Worm (Caenorhabditis elegans) whole organism, L4 larva: ENCODE data around the gene R31.2.

Experiments
- F10B5.3 ChIP-seq: sonication (generic microtip); optimal IDR thresholded peaks from 2 replicates; lab custom pipeline; 2016; ENCODE audit warnings: mild to moderate bottlenecking, missing genetic modification characterization, missing compliant biosample characterization
- T26A8.4 ChIP-seq: fragments of 200-800 bp; sonication (Bioruptor generic); IDR thresholded peaks from 2 replicates; pipeline ENCODE4 v1.3.6; 2022; ENCODE audit warnings: missing genetic modification characterization, missing compliant biosample characterization
- Y5F2A.4 ChIP-seq: fragments of 200-800 bp; sonication (Bioruptor generic); optimal IDR thresholded peaks from 2 replicates; lab custom pipeline; 2018; ENCODE audit warnings: mild to moderate bottlenecking, missing genetic modification characterization, missing compliant biosample characterization
- ZK546.5 ChIP-seq, 2 experiments: sonication (generic microtip); optimal IDR thresholded peaks; 2 replicates each; lab custom pipeline; 2017; ENCODE audit warnings: missing biosample characterization in 2 of 2, missing genetic modification characterization in 2 of 2
- aha-1 ChIP-seq: fragments of 150-350 bp; peaks from one replicate; lab custom pipeline; 2014; ENCODE audit warnings: missing biosample characterization, missing genetic modification characterization
- ama-1 ChIP-seq: fragments of 150-350 bp; optimal IDR thresholded peaks from 2 replicates; lab custom pipeline; 2014; ENCODE audit warnings: inconsistent platforms, mixed read lengths
- arid-1 ChIP-seq: fragments of 200-800 bp; sonication (Bioruptor generic); conservative IDR thresholded peaks from 2 replicates; pipeline ENCODE4 v1.3.6; 2022; ENCODE audit warnings: missing genetic modification reagents, missing genetic modification characterization, missing compliant biosample characterization
- ceh-32 ChIP-seq: sonication (generic microtip); optimal IDR thresholded peaks from 2 replicates; lab custom pipeline; 2016; ENCODE audit warnings: mild to moderate bottlenecking, missing genetic modification characterization, missing compliant biosample characterization; ENCODE audit not compliant: poor library complexity
- daf-16 ChIP-seq, 3 experiments: sonication (generic microtip); optimal IDR thresholded peaks; 2 replicates each; lab custom pipeline; 2016 to 2017; ENCODE audit warnings: missing genetic modification characterization in 3 of 3, missing genetic modification reagents in 3 of 3, mild to moderate bottlenecking in 2 of 3, missing compliant biosample characterization in 2 of 3, missing biosample characterization in 1 of 3, moderate library complexity in 1 of 3
- daf-19 ChIP-seq: fragments of 200-800 bp; sonication (Bioruptor generic); conservative IDR thresholded peaks from 2 replicates; pipeline ENCODE4 v1.3.6; 2022; ENCODE audit warnings: missing genetic modification characterization, missing compliant biosample characterization
- dmd-9 ChIP-seq: fragments of 200-800 bp; sonication (Bioruptor generic); IDR thresholded peaks from 2 replicates; pipeline ENCODE4 v1.3.6; 2022; ENCODE audit warnings: missing genetic modification reagents, missing genetic modification characterization, missing compliant biosample characterization
- egl-27 ChIP-seq: sonication (generic microtip); optimal IDR thresholded peaks from 3 replicates; lab custom pipeline; 2017; ENCODE audit warnings: missing biosample characterization, missing genetic modification reagents, missing genetic modification characterization
- egl-43 ChIP-seq: fragments of 200-800 bp; sonication (Bioruptor generic); IDR thresholded peaks from 2 replicates; pipeline ENCODE4 v1.3.6; 2022; ENCODE audit warnings: missing genetic modification reagents, missing genetic modification characterization, missing compliant biosample characterization
- fkh-10 ChIP-seq: fragments of 150-350 bp; optimal IDR thresholded peaks from 2 replicates; lab custom pipeline; 2014; ENCODE audit warnings: missing biosample characterization, missing genetic modification reagents, missing genetic modification characterization
- fos-1 ChIP-seq: fragments of 150-350 bp; optimal IDR thresholded peaks from 2 replicates; lab custom pipeline; 2014; ENCODE audit warnings: missing biosample characterization, missing genetic modification characterization
- hif-1 ChIP-seq, 2 experiments: sonication (generic microtip); optimal IDR thresholded peaks; 2 replicates each; lab custom pipeline; 2016 to 2017; ENCODE audit warnings: missing compliant biosample characterization in 2 of 2, missing genetic modification characterization in 2 of 2, missing genetic modification reagents in 2 of 2, missing genotype in 2 of 2, mild to moderate bottlenecking in 1 of 2
- hmg-1.1 ChIP-seq: fragments of 200-800 bp; sonication (Bioruptor generic); IDR thresholded peaks from 2 replicates; pipeline ENCODE4 v1.3.6; 2022; ENCODE audit warnings: missing genetic modification reagents, missing genetic modification characterization, missing compliant biosample characterization
- lsy-2 ChIP-seq, 2 experiments: fragments of 150-350 bp in 1 of 2; sonication (generic microtip) in 1 of 2; optimal IDR thresholded peaks; 2 replicates each; lab custom pipeline; 2014 to 2017; ENCODE audit warnings: missing biosample characterization in 2 of 2, missing genetic modification characterization in 2 of 2
- madf-5 ChIP-seq, 2 experiments: fragments of 200-800 bp; sonication (Bioruptor generic); IDR thresholded peaks; 2 replicates each; pipeline ENCODE4 v1.3.6; 2022; ENCODE audit warnings: missing compliant biosample characterization in 2 of 2, missing genetic modification characterization in 2 of 2
- mdl-1 ChIP-seq, 2 experiments: fragments of 150-350 bp in 1 of 2; sonication (generic microtip) in 1 of 2; optimal IDR thresholded peaks; 2 replicates each; lab custom pipeline; 2014 to 2017; ENCODE audit warnings: missing biosample characterization in 2 of 2, missing genetic modification characterization in 2 of 2
- mep-1 ChIP-seq: fragments of 150-350 bp; sonication (generic microtip); optimal IDR thresholded peaks from 3 replicates; lab custom pipeline; 2014; ENCODE audit warnings: missing biosample characterization, missing genetic modification characterization
- mes-2 ChIP-seq: sonication (generic microtip); optimal IDR thresholded peaks from 2 replicates; lab custom pipeline; 2016; ENCODE audit warnings: missing genotype, mild to moderate bottlenecking, missing genetic modification characterization, missing compliant biosample characterization; ENCODE audit not compliant: poor library complexity, severe bottlenecking
- nhr-237 ChIP-seq: sonication (generic microtip); optimal IDR thresholded peaks from 2 replicates; lab custom pipeline; 2017; ENCODE audit warnings: missing biosample characterization, missing genetic modification characterization
- nhr-28 ChIP-seq: fragments of 150-350 bp; optimal IDR thresholded peaks from 2 replicates; lab custom pipeline; 2014; ENCODE audit warnings: missing biosample characterization, missing genetic modification characterization
- nhr-77 ChIP-seq: fragments of 150-350 bp; optimal IDR thresholded peaks from 2 replicates; lab custom pipeline; 2014; ENCODE audit warnings: missing biosample characterization, missing genetic modification characterization
- skn-1 ChIP-seq: fragments of 150-350 bp; optimal IDR thresholded peaks from 2 replicates; lab custom pipeline; 2014; ENCODE audit warnings: missing biosample characterization, missing genetic modification characterization
- snpc-1.2 ChIP-seq: fragments of 200-800 bp; sonication (Bioruptor generic); IDR thresholded peaks from 2 replicates; pipeline ENCODE4 v1.3.6; 2022; ENCODE audit warnings: missing genetic modification reagents, missing genetic modification characterization, missing compliant biosample characterization
- snpc-4 ChIP-seq: fragments of 150-350 bp; optimal IDR thresholded peaks from 2 replicates; lab custom pipeline; 2014; ENCODE audit warnings: missing biosample characterization, missing genetic modification characterization
- spr-1 ChIP-seq: sonication (generic microtip); optimal IDR thresholded peaks from 2 replicates; lab custom pipeline; 2016; ENCODE audit warnings: mild to moderate bottlenecking, missing genetic modification characterization, missing compliant biosample characterization
- unc-62 ChIP-seq, 3 experiments: fragments of 150-350 bp in 1 of 3; sonication (generic microtip); optimal IDR thresholded peaks in 2 of 3; peaks in 1 of 3; 1 replicate in 1 of 3; 2 replicates in 2 of 3; lab custom pipeline; 2014 to 2017; ENCODE audit warnings: missing biosample characterization in 3 of 3, missing genetic modification characterization in 3 of 3, missing genetic modification reagents in 3 of 3, missing genotype in 1 of 3
- vab-7 ChIP-seq: fragments of 200-800 bp; sonication (Bioruptor generic); IDR thresholded peaks from 2 replicates; pipeline ENCODE4 v1.3.6; 2022; ENCODE audit warnings: missing genetic modification reagents, missing genetic modification characterization, missing compliant biosample characterization
- zfp-3 ChIP-seq: fragments of 200-800 bp; sonication (Bioruptor generic); conservative IDR thresholded peaks from 2 replicates; pipeline ENCODE4 v1.3.6; 2022; ENCODE audit warnings: missing genetic modification reagents, missing genetic modification characterization, missing compliant biosample characterization

Gene R31.2

DNA sequence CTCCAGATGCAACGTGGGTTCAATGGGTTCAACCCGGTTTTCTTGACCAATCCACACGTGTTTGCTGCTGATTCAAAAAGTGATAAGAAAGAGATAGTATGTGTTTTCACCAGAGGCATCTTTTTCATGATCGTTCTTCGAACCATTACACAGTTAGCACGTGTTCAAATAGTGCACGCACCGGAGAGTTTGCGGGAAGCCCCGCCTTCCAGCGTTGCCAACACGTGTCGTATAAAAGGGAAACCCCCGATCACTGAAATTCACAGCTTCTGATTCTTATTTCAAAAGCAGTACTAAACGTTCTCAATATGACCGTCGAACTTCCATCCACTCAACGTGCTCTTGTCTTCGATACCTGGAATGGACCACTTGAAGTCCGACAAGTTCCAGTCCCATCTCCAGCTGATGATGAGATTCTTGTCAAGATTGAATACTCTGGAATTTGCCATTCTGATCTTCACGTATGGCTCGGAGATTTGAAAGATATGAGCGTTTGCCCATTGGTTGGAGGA, 29.3 kb upstream of the R31.2 start, which contains the start of gene adh-1 (continued):
- no peak for TF ChIP-seq spr-1 (tag; lab: Kevin White, UChicago)

- no peak for TF ChIP-seq dmd-9 (GFP tag; lab: Robert Waterston, UW)
- no peak for TF ChIP-seq egl-27 (tag; lab: Kevin White, UChicago)
- no peak for TF ChIP-seq egl-43 (GFP tag; lab: Robert Waterston, UW)
- TF ChIP-seq vab-7: no peak
- TF ChIP-seq skn-1: no peak
- TF ChIP-seq snpc-4: no peak
- no peak for TF ChIP-seq arid-1 (GFP tag; lab: Robert Waterston, UW)
- no peak for TF ChIP-seq ZK546.5 (tag; optimal IDR thresholded peaks at IDR 0.05; lab: Kevin White, UChicago)
- peak; percentile 36 for TF ChIP-seq mes-2 (tag; lab: Kevin White, UChicago)
- no peak for TF ChIP-seq spr-1 (tag; lab: Kevin White, UChicago)
- TF ChIP-seq Y5F2A.4 (GFP tag; lab: Kevin White, UChicago): no peak
- TF ChIP-seq hif-1 (tag; optimal IDR thresholded peaks at IDR 0.05; lab: Kevin White, UChicago): no peak
- TF ChIP-seq madf-5 (GFP tag; IDR thresholded peaks at IDR 0.05; lab: Robert Waterston, UW): no peak
- TF ChIP-seq fkh-10 (GFP tag; lab: Kevin White, UChicago): no peak
- TF ChIP-seq unc-62 (GFP tag; optimal IDR thresholded peaks at IDR 0.05 in 1 of 2; lab: Kevin White, UChicago): peak in 1 of 2 experiments; percentile 60
- TF ChIP-seq unc-62 (tag; optimal IDR thresholded peaks at IDR 0.05; lab: Kevin White, UChicago): no peak
- no peak for TF ChIP-seq snpc-1.2 (GFP tag; lab: Robert Waterston, UW)
- no peak for TF ChIP-seq hmg-1.1 (GFP tag; lab: Robert Waterston, UW)
Measured at ce11 chrV:11888656-11889055, 28.7 kb upstream of the R31.2 start.

ce11 chrV:11889115-11889935, 28.0 kb upstream of the R31.2 start:
- TF ChIP-seq madf-5 (GFP tag; IDR thresholded peaks at IDR 0.05; lab: Robert Waterston, UW) (no peak), F10B5.3 (tag; lab: Kevin White, UChicago) (no peak), aha-1 (tag; lab: Kevin White, UChicago) (peak; percentile 46), mep-1 (tag; lab: Kevin White, UChicago) (peak; percentile 75), ceh-32 (tag; lab: Kevin White, UChicago) (no peak), nhr-77 (tag; lab: Kevin White, UChicago) (peak; percentile 64), mdl-1 (tag; optimal IDR thresholded peaks at IDR 0.05; lab: Kevin White, UChicago) (peak in 1 of 2 experiments; percentile 8), zfp-3 (GFP tag; lab: Robert Waterston, UW) (peak; percentile 89; the same call in 1 of the 2 replicates), lsy-2 (tag; optimal IDR thresholded peaks at IDR 0.05; lab: Kevin White, UChicago) (peak; percentile 10 to 33), mes-2 (tag; lab: Kevin White, UChicago) (peak; percentile 46), daf-16 (GFP tag; optimal IDR thresholded peaks at IDR 0.05; lab: Kevin White, UChicago) (peak in 1 of 2 experiments; percentile 65), daf-16 (tag; optimal IDR thresholded peaks at IDR 0.05; lab: Kevin White, UChicago) (peak; percentile 54), daf-19 (GFP tag; lab: Robert Waterston, UW) (no peak), T26A8.4 (GFP tag; lab: Robert Waterston, UW) (0 out of 2 replicates have a peak, but pooled peaks have one; percentile 16), fos-1 (peak; percentile 10), ama-1 (lab: Kevin White, UChicago) (peak; percentile 72), nhr-28 (tag; lab: Kevin White, UChicago) (peak; percentile 38), nhr-237 (no peak)
